Fruit fly (Drosophila melanogaster) Kc167 (cell line): ENCODE data around the gene Keap1.

Experiments
- Myc ChIP-seq: fragments of >200 bp; optimal IDR thresholded peaks from 2 replicates; lab custom pipeline; 2017; ENCODE audit warnings: missing external identifiers
- Sin3A ChIP-seq: fragments of >200 bp; optimal IDR thresholded peaks from 2 replicates; lab custom pipeline; 2018; ENCODE audit warnings: missing external identifiers

DNA sequence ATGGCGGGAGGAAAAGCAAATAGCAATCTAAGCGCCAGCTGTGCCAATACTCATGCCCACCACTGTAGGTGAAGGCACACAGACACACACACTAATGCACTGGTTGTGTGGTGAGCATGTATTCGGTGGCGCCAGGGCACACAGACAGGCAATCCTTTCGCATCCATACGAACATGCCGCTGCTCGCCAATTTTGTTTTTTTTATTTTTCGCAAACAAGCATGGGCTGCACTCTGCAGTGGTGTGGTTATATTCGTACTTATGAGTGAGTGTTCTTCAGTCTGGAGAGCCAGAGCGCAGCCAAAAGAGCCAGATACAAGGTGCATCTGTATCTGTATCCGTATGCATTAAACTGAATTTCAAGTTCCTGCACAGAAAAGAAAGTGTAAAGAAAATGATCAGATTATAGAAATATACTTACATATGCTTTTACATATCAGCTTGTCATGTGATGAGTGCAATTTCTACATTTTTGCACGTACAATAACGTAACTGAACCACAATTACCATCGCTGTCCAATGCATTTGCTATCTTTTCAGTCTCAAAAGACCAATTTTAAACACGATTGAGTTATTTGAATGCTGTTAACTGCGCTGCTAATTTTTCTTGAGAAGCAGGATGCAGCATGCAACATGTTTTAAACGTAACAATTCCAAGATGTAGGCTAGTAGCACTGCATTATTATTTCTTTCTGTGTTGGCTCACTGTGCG lies 20.5 kb downstream of the Keap1 start:
- TF ChIP-seq Sin3A (lab: Kevin White, UChicago) (no peak), Myc (lab: Kevin White, UChicago) (no peak)
